Worm (Caenorhabditis elegans) whole organism, dauer: ENCODE results near the gene aars-1.
"Not testable (repeated sequence)": the region's sequence is repeated elsewhere in the genome, so short reads cannot be mapped to it uniquely, and the experiment has no call there.

Experiments used
- unc-62 ChIP-seq: sonication (generic microtip); optimal IDR thresholded peaks from 2 replicates; lab custom pipeline; 2017; ENCODE audit warnings: missing biosample characterization, missing genetic modification reagents, missing genetic modification characterization

aars-1 gene

ce11 chrII:11442425-11442824, 21.9 kb downstream of the aars-1 start, which contains the start of gene ebp-2:
ebp-2 (plus strand) TSS chrII:11442725.
- not testable (repeated sequence) for TF ChIP-seq unc-62 (GFP tag; lab: Kevin White, UChicago)

DNA sequence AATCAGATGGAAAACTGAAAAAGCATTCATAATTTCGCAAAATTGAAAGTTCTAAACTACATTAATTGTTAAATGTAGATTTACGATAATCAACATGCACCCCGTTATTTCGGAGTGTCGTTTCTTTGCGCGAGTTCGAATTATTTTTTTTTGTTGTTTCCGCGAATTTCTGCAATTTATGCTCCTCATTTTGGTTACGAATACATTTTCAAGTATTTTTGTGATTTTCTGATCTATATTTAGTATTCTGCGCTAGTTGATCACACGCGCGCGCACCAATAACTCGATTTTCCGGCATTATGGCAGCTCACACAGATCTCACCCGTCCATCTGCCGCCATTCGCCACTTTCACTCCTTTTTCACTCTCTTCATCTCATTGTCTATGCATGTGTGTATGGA, 24.0 kb downstream of the aars-1 start, which contains the start of gene VW02B12L.2:
Gene VW02B12L.2 (minus strand): TSS at position 65 of the 400 bp plus-strand sequence.
- no peak for TF ChIP-seq unc-62 (GFP tag; lab: Kevin White, UChicago)

DNA sequence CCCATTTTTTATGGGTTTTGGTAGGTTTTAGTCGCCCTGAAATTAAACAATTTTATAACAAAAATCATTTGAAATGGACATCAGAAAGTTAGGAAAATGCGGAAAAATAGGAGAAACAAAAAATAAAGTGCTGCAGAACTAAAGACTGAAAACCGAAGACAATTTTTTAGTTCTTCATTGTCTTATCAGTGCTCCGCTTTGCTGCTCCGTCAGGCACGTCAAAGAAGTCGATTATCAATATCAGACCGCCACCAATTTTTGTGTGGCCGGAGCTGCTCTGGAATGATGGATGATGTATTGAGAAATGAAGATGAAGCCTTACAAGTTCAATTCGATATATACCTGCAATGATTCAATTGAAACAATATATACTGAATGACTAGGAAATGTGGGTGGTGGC, 25.9 kb downstream of the aars-1 start, which contains the start of gene vha-6:
Gene vha-6 (minus strand): TSS at position 36 of the 400 bp plus-strand sequence.
- TF ChIP-seq unc-62 (GFP tag; lab: Kevin White, UChicago), result no peak

DNA sequence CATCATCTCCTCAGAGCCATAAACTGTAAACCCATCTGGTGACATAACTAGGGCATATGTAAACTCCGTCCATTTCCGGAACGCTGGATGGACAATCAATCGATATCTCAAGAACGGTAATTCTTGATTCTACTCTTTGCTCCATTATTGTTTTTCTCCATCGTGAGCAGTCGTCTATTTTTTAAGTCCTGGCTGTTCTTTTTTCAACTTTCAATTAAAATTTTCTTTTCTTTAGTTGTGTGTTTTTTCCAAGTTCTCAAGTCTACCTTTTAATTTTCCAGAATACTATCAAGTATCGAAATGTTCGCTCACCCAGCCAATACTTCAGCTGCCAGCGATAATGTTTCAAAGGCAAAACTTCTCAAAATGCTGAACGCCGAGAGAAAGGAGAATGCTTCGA, 30.4 kb downstream of the aars-1 start, which contains the start of gene C05D12.5:
Gene C05D12.5 (plus strand): TSS at position 301 of the 400 bp plus-strand sequence.
- TF ChIP-seq unc-62 (GFP tag; lab: Kevin White, UChicago), result no peak

ce11 chrII:11431584-11431983, 32.7 kb downstream of the aars-1 start, which contains the start of gene C05D12.4:
C05D12.4 (plus strand) TSS chrII:11431884.
- no peak for TF ChIP-seq unc-62 (GFP tag; lab: Kevin White, UChicago)

ce11 chrII:11428599-11428998, 35.7 kb downstream of the aars-1 start:
- TF ChIP-seq unc-62 (GFP tag; lab: Kevin White, UChicago), result no peak

DNA sequence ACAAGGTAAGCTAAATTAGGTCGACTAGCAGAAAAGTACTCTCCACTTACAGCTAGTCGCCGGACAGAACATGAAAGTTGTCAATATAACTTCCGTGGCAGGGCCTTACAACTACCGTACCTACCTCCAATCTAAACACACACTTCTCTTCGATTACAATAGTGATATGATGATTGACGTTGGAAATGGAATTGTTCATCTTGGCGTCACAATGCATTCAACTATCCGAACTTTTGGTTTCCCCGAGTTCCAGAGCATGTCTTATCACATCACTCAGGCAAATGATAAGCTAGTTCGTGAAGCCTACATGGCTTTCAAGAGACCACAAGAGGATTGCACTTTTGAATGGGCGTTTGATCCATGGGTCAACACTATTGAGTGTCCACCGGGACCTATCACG, 37.0 kb downstream of the aars-1 start:
- no peak for TF ChIP-seq unc-62 (GFP tag; lab: Kevin White, UChicago)

- no peak for TF ChIP-seq unc-62 (GFP tag; lab: Kevin White, UChicago)
Observed at ce11 chrII:11424579-11425316, 39.5 kb downstream of the aars-1 start, which contains the start of gene C05D12.3. C05D12.3 (plus strand) TSS chrII:11425266.

DNA sequence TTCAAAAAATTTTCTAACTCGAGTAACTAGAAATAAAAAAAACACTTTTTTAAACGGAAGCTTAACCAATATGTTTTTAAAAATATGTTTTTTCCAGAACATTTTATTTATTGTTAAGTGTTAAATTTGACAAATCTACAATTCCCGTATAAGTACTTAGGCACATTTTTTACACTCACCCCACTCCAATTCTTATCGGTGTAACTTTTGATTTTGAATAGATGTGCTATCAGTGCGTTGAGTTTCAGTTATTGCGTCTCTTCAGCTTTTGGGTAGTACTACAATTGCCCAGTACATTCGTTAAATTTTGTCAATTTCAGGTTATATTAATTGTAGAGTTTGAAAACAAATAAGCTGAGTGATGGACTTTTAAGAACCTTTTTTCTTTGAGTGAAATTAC, 40.3 kb downstream of the aars-1 start:
- no peak for TF ChIP-seq unc-62 (GFP tag; lab: Kevin White, UChicago)

DNA sequence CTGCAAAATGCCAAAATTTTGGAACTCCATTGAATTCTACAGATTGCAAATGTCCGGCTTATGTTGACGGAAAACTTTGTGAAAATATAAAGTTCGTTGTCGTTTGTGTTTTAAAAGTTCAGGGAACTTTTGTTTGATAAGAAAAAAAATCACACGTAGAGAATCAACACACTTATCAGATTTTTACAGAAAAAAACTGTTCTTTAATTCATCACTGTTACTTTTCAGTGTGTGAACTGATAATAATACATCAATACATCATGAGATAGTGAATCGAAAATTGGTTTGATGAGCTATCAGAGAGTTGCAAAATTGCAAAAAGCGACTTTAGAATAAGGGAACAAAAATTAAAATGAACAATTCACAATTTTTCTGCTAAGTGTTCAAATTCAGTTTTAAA, 45.8 kb downstream of the aars-1 start:
- TF ChIP-seq unc-62 (GFP tag; lab: Kevin White, UChicago), result no peak

DNA sequence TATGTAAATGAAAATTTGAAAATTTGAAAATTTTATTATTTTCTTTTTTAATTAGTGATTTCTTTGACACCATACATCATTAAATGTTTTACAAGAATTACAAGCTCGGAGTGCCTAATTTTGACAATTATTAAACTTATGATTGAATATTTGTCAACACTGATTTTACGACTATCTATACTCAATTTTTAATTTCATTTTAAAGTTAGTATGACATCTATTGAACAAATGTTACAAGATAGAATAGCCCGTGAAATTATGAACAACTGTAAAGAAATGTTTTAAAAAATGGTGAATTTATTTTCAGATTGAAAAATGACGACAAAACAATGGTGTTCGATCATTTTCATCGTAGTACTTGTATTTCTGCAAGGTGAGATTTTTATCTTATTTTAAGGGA, 46.3 kb downstream of the aars-1 start, which contains the start of gene C05D12.2:
Gene C05D12.2 (plus strand): TSS at position 301 of the 400 bp plus-strand sequence.
- TF ChIP-seq unc-62 (GFP tag; lab: Kevin White, UChicago), result no peak

DNA sequence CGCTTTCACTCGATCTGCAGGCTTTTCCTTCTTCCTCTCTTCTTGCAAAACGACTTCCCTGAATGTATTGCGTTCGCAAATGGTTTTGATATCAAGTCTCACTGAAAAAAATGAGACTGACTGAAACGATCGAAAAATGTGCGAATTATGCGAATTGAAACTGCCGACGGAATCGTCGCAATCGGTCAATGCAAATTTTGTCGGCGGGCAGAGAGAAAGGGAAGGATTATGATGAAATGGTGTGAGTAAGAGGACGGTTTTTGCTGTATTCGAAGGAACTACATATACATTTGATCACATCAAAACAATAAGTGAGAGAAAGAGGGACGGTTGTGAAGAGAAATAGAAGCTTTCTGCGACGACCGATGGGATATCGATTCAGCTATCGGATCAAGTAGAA, 48.6 kb downstream of the aars-1 start, which contains the start of gene C05D12.1:
Gene C05D12.1 (minus strand): TSS at position 101 of the 400 bp plus-strand sequence.
- no peak for TF ChIP-seq unc-62 (GFP tag; lab: Kevin White, UChicago)
